Worm (Caenorhabditis elegans) whole organism, midembryonic: ENCODE measurements around the gene R02C2.1.

Experiments used
- T22C8.4 ChIP-seq: fragments of 200-800 bp; sonication (Bioruptor generic); IDR thresholded peaks from 2 replicates; pipeline ENCODE4 v1.3.6; 2022; ENCODE audit warnings: missing genetic modification characterization, missing compliant biosample characterization
- flt-1 ChIP-seq: fragments of 200-800 bp; sonication (Bioruptor generic); IDR thresholded peaks from 2 replicates; pipeline ENCODE4 v1.3.6; 2022; ENCODE audit warnings: missing genetic modification characterization, missing compliant biosample characterization
- klf-2 ChIP-seq: fragments of 200-800 bp; sonication (Bioruptor generic); conservative IDR thresholded peaks from 2 replicates; pipeline ENCODE4 v1.3.6; 2022; ENCODE audit warnings: missing genetic modification reagents, missing genetic modification characterization, missing compliant biosample characterization
- med-1 ChIP-seq: sonication (generic microtip); optimal IDR thresholded peaks from 2 replicates; lab custom pipeline; 2017; ENCODE audit warnings: missing genetic modification characterization, mild to moderate bottlenecking, missing compliant biosample characterization, antibody characterized with exemption, missing genetic modification reagents; ENCODE audit not compliant: insufficient read depth
- ref-1 ChIP-seq: fragments of 200-800 bp; sonication (Bioruptor generic); conservative IDR thresholded peaks from 2 replicates; pipeline ENCODE4 v1.3.6; 2022; ENCODE audit warnings: missing genetic modification reagents, missing genetic modification characterization, missing compliant biosample characterization
- tab-1 ChIP-seq: fragments of 200-800 bp; sonication (Bioruptor generic); IDR thresholded peaks from 2 replicates; pipeline ENCODE4 v1.3.6; 2022; ENCODE audit warnings: missing genetic modification characterization, missing compliant biosample characterization
- ztf-23 ChIP-seq: fragments of 200-800 bp; sonication (Bioruptor generic); IDR thresholded peaks from 2 replicates; pipeline ENCODE4 v1.3.6; 2022; ENCODE audit warnings: missing genetic modification reagents, missing genetic modification characterization, missing compliant biosample characterization
- ztf-29 ChIP-seq: fragments of 200-800 bp; sonication (Bioruptor generic); IDR thresholded peaks from 2 replicates; pipeline ENCODE4 v1.3.6; 2022; ENCODE audit warnings: missing genetic modification reagents, missing genetic modification characterization, missing compliant biosample characterization

- TF ChIP-seq ref-1 (GFP tag; lab: Robert Waterston, UW) (no peak), ztf-23 (GFP tag; lab: Robert Waterston, UW) (no peak), klf-2 (GFP tag; lab: Robert Waterston, UW) (no peak), ztf-29 (GFP tag; lab: Robert Waterston, UW) (no peak), flt-1 (GFP tag; lab: Robert Waterston, UW) (no peak), T22C8.4 (GFP tag; lab: Robert Waterston, UW) (no peak), tab-1 (no peak), med-1 (GFP tag; lab: Kevin White, UChicago) (no peak)
These were observed 4.5 kb upstream of the R02C2.1 start, which contains the start of gene R02C2.7 for ce11 chrV:242518-242917.
